Fruit fly (Drosophila melanogaster): Measurements from ENCODE around the gene poe.

DNA sequence CACCGCTTCAGTTG is 11.8 kb upstream of the poe start, which contains the start of gene Bsg:
- TF ChIP-seq CG8632 (GFP tag; optimal IDR thresholded peaks at IDR 0.05) = no peak
- TF ChIP-seq CG11762 (GFP tag; optimal IDR thresholded peaks at IDR 0.05; ENCODE audit: insufficient read depth) = no peak
- no peak for TF ChIP-seq Ets21C (GFP tag; optimal IDR thresholded peaks at IDR 0.05)
- TF ChIP-seq CG11902 (GFP tag; optimal IDR thresholded peaks at IDR 0.05) = no peak
- no peak for TF ChIP-seq CG10631 (GFP tag; optimal IDR thresholded peaks at IDR 0.05)
- no peak for TF ChIP-seq Sox14 (GFP tag; optimal IDR thresholded peaks at IDR 0.05)
- no peak for TF ChIP-seq net (GFP tag; optimal IDR thresholded peaks at IDR 0.05)
- no peak for TF ChIP-seq acj6 (GFP tag; optimal IDR thresholded peaks at IDR 0.05)
- no peak for TF ChIP-seq Eip93F (GFP tag; optimal IDR thresholded peaks at IDR 0.05)
- no peak for TF ChIP-seq Met (GFP tag; optimal IDR thresholded peaks at IDR 0.05)
- no peak for TF ChIP-seq Smox (GFP tag; optimal IDR thresholded peaks at IDR 0.05)
- no peak for TF ChIP-seq CG3032 (tag; optimal IDR thresholded peaks at IDR 0.05)

All from whole organism, prepupa.